Fruit fly (Drosophila melanogaster) whole organism, embryonic: ENCODE data around the gene Jhbp16.

Experiments used
- B-H1 ChIP-seq: fragments of 200-800 bp; sonication (Bioruptor generic); IDR thresholded peaks from 3 replicates; pipeline ENCODE4 v1.3.6; 2022; ENCODE audit warnings: missing biosample characterization, missing genetic modification characterization
- Blimp-1 ChIP-seq: fragments of 200-800 bp; sonication (Bioruptor generic); optimal IDR thresholded peaks from 3 replicates; lab custom pipeline; 2018; ENCODE audit warnings: missing biosample characterization, missing genetic modification characterization, mild to moderate bottlenecking, moderate library complexity, missing genetic modification reagents
- CG1024 ChIP-seq: fragments of 200-800 bp; sonication (Bioruptor generic); IDR thresholded peaks from 2 replicates; pipeline ENCODE4 v1.3.6; 2022; ENCODE audit warnings: missing biosample characterization, missing genetic modification characterization
- CG10565 ChIP-seq: fragments of 200-800 bp; sonication (Bioruptor generic); optimal IDR thresholded peaks from 3 replicates; lab custom pipeline; 2016; ENCODE audit warnings: missing biosample characterization, mild to moderate bottlenecking, missing genetic modification characterization
- CG11504 ChIP-seq: fragments of 200-800 bp; sonication (Bioruptor generic); optimal IDR thresholded peaks from 3 replicates; lab custom pipeline; 2019; ENCODE audit warnings: missing biosample characterization, mild to moderate bottlenecking, missing genetic modification characterization, moderate library complexity
- CG13123 ChIP-seq: fragments of 200-800 bp; sonication (Bioruptor generic); optimal IDR thresholded peaks from 2 replicates; lab custom pipeline; 2016; ENCODE audit warnings: missing biosample characterization, missing genetic modification characterization
- CG13287 ChIP-seq: fragments of 200-800 bp; sonication (Bioruptor generic); IDR thresholded peaks from 2 replicates; pipeline ENCODE4 v1.3.6; 2022; ENCODE audit warnings: missing biosample characterization, missing genetic modification characterization; ENCODE audit not compliant: partially characterized antibody
- CG16863 ChIP-seq: fragments of 200-800 bp; sonication (Bioruptor generic); optimal IDR thresholded peaks from 3 replicates; lab custom pipeline; 2016; ENCODE audit warnings: missing biosample characterization, missing genetic modification characterization
- CG18011 ChIP-seq: fragments of 200-800 bp; sonication (Bioruptor generic); optimal IDR thresholded peaks from 2 replicates; lab custom pipeline; 2017; ENCODE audit warnings: missing biosample characterization, missing genetic modification characterization, mild to moderate bottlenecking, moderate library complexity, missing genotype
- CG30020 ChIP-seq: fragments of 200-800 bp; optimal IDR thresholded peaks from 2 replicates; lab custom pipeline; 2019; ENCODE audit warnings: missing biosample characterization, mild to moderate bottlenecking, missing genetic modification characterization, moderate library complexity
- CG30403 ChIP-seq: fragments of 200-800 bp; sonication (Bioruptor generic); optimal IDR thresholded peaks from 3 replicates; lab custom pipeline; 2016; ENCODE audit warnings: missing biosample characterization, missing genetic modification characterization
- CG8089 ChIP-seq: fragments of 200-800 bp; sonication (Bioruptor generic); optimal IDR thresholded peaks from 3 replicates; lab custom pipeline; 2016; ENCODE audit warnings: missing biosample characterization, missing genetic modification characterization
- CG8478 ChIP-seq: fragments of >200 bp; optimal IDR thresholded peaks from 2 replicates; lab custom pipeline; 2018
- CG8944 ChIP-seq: fragments of 200-800 bp; sonication (Bioruptor generic); optimal IDR thresholded peaks from 3 replicates; lab custom pipeline; 2016; ENCODE audit warnings: missing biosample characterization, missing genetic modification characterization
- CG9817 ChIP-seq: fragments of 200-800 bp; sonication (Bioruptor generic); optimal IDR thresholded peaks from 2 replicates; lab custom pipeline; 2018; ENCODE audit warnings: missing biosample characterization, mild to moderate bottlenecking, missing genetic modification characterization, moderate library complexity
- CG9876 ChIP-seq: fragments of 200-800 bp; sonication (Bioruptor generic); optimal IDR thresholded peaks from 2 replicates; lab custom pipeline; 2016; ENCODE audit warnings: missing biosample characterization, missing genetic modification characterization
- CrebB ChIP-seq: fragments of 200-800 bp; sonication (Bioruptor generic); optimal IDR thresholded peaks from 3 replicates; lab custom pipeline; 2018; ENCODE audit warnings: missing biosample characterization, mild to moderate bottlenecking, missing genetic modification characterization
- ERR ChIP-seq: fragments of 200-800 bp; sonication (Bioruptor generic); optimal IDR thresholded peaks from 2 replicates; lab custom pipeline; 2016; ENCODE audit warnings: missing biosample characterization, missing genetic modification characterization
- H15 ChIP-seq: fragments of 200-800 bp; sonication (Bioruptor generic); IDR thresholded peaks from 3 replicates; pipeline ENCODE4 v1.3.6; 2022; ENCODE audit warnings: missing biosample characterization, missing genetic modification characterization
- HmgZ ChIP-seq: fragments of 200-800 bp; sonication (Bioruptor generic); optimal IDR thresholded peaks from 2 replicates; lab custom pipeline; 2018; ENCODE audit warnings: missing biosample characterization, mild to moderate bottlenecking, missing genetic modification characterization
- Hr39 ChIP-seq: fragments of >200 bp; optimal IDR thresholded peaks from 2 replicates; lab custom pipeline; 2017
- Jarid2 ChIP-seq: fragments of 200-800 bp; sonication (Bioruptor generic); optimal IDR thresholded peaks from 3 replicates; lab custom pipeline; 2017; ENCODE audit warnings: mild to moderate bottlenecking, missing biosample characterization, missing genetic modification reagents, missing genetic modification characterization
- Max ChIP-seq: fragments of 200-800 bp; sonication (Bioruptor generic); optimal IDR thresholded peaks from 2 replicates; lab custom pipeline; 2016; ENCODE audit warnings: missing biosample characterization, mild to moderate bottlenecking, missing genetic modification characterization
- Oli ChIP-seq: fragments of 200-800 bp; sonication (Bioruptor generic); optimal IDR thresholded peaks from 2 replicates; lab custom pipeline; 2018; ENCODE audit warnings: missing biosample characterization, mild to moderate bottlenecking, missing genetic modification characterization, moderate library complexity
- Poxn ChIP-seq: fragments of 200-800 bp; sonication (Bioruptor generic); IDR thresholded peaks from 2 replicates; pipeline ENCODE4 v1.3.6; 2022; ENCODE audit warnings: missing biosample characterization, missing genetic modification characterization
- Sin3A ChIP-seq: fragments of >200 bp; optimal IDR thresholded peaks from 2 replicates; lab custom pipeline; 2018
- Spps ChIP-seq: fragments of 200-800 bp; sonication (Bioruptor generic); optimal IDR thresholded peaks from 2 replicates; lab custom pipeline; 2018; ENCODE audit warnings: missing biosample characterization, mild to moderate bottlenecking, missing genetic modification characterization
- Sry-β ChIP-seq: fragments of 200-800 bp; sonication (Bioruptor generic); optimal IDR thresholded peaks from 2 replicates; lab custom pipeline; 2018; ENCODE audit warnings: missing biosample characterization, mild to moderate bottlenecking, missing genetic modification characterization, moderate library complexity
- ap ChIP-seq: fragments of 200-800 bp; sonication (Bioruptor generic); IDR thresholded peaks from 2 replicates; pipeline ENCODE4 v1.3.6; 2022; ENCODE audit warnings: missing biosample characterization, missing genetic modification characterization
- bcd ChIP-seq: fragments of 200-800 bp; sonication (Bioruptor generic); optimal IDR thresholded peaks from 2 replicates; lab custom pipeline; 2017; ENCODE audit warnings: missing biosample characterization, mild to moderate bottlenecking, missing genetic modification characterization
- chinmo ChIP-seq: fragments of 200-800 bp; sonication (Bioruptor generic); IDR thresholded peaks from 4 replicates; pipeline ENCODE4 v1.3.6; 2022; ENCODE audit warnings: missing biosample characterization, missing genetic modification characterization; ENCODE audit not compliant: partially characterized antibody
- chm ChIP-seq: fragments of 200-800 bp; sonication (Bioruptor generic); IDR thresholded peaks from 2 replicates; pipeline ENCODE4 v1.3.6; 2022; ENCODE audit warnings: missing biosample characterization, missing genetic modification characterization
- chn ChIP-seq: fragments of 200-800 bp; sonication (Bioruptor generic); optimal IDR thresholded peaks from 2 replicates; lab custom pipeline; 2016; ENCODE audit warnings: missing biosample characterization, missing genetic modification characterization
- crc ChIP-seq: fragments of 200-800 bp; sonication (Bioruptor generic); optimal IDR thresholded peaks from 2 replicates; lab custom pipeline; 2016; ENCODE audit warnings: missing biosample characterization, missing genetic modification characterization
- da ChIP-seq: fragments of 200-800 bp; sonication (Bioruptor generic); optimal IDR thresholded peaks from 2 replicates; lab custom pipeline; 2016; ENCODE audit warnings: missing biosample characterization, missing genetic modification characterization
- emc ChIP-seq: fragments of 200-800 bp; sonication (Bioruptor generic); optimal IDR thresholded peaks from 2 replicates; lab custom pipeline; 2016; ENCODE audit warnings: missing biosample characterization, missing genetic modification characterization
- gce ChIP-seq: fragments of 200-800 bp; sonication (Bioruptor generic); IDR thresholded peaks from 3 replicates; pipeline ENCODE4 v1.3.6; 2022; ENCODE audit warnings: missing biosample characterization, missing genetic modification characterization
- grn ChIP-seq: fragments of 200-800 bp; sonication (Bioruptor generic); optimal IDR thresholded peaks from 3 replicates; lab custom pipeline; 2017; ENCODE audit warnings: missing biosample characterization, missing genetic modification characterization
- gt ChIP-seq: fragments of 200-800 bp; sonication (Bioruptor generic); IDR thresholded peaks from 2 replicates; pipeline ENCODE4 v1.3.6; 2022; ENCODE audit warnings: missing biosample characterization, missing genetic modification characterization
- kni ChIP-seq: fragments of 200-800 bp; sonication (Bioruptor generic); optimal IDR thresholded peaks from 3 replicates; lab custom pipeline; 2017; ENCODE audit warnings: mild to moderate bottlenecking, missing biosample characterization, missing genetic modification reagents, missing genetic modification characterization
- lmd ChIP-seq: fragments of 200-800 bp; sonication (Bioruptor generic); IDR thresholded peaks from 2 replicates; pipeline ENCODE4 v1.3.6; 2022; ENCODE audit warnings: missing biosample characterization, missing genetic modification characterization
- lola ChIP-seq, 3 experiments: fragments of >200 bp in 2 of 3; fragments of 200-800 bp in 1 of 3; sonication (Bioruptor generic) in 1 of 3; optimal IDR thresholded peaks; 2 replicates each; lab custom pipeline; 2017 to 2019; ENCODE audit warnings: missing biosample characterization in 3 of 3, missing genetic modification characterization in 3 of 3, mild to moderate bottlenecking in 1 of 3, moderate library complexity in 1 of 3
- nerfin-1 ChIP-seq: fragments of 200-800 bp; sonication (Bioruptor generic); optimal IDR thresholded peaks from 3 replicates; lab custom pipeline; 2019; ENCODE audit warnings: missing biosample characterization, mild to moderate bottlenecking, missing genetic modification characterization, moderate library complexity
- so ChIP-seq: fragments of 200-800 bp; sonication (Bioruptor generic); IDR thresholded peaks from 3 replicates; pipeline ENCODE4 v1.3.6; 2022; ENCODE audit warnings: missing biosample characterization, missing genetic modification characterization
- sr ChIP-seq: fragments of 200-800 bp; sonication (Bioruptor generic); IDR thresholded peaks from 3 replicates; pipeline ENCODE4 v1.3.6; 2022; ENCODE audit warnings: missing biosample characterization, missing genetic modification characterization
- stwl ChIP-seq: fragments of 200-800 bp; sonication (Bioruptor generic); optimal IDR thresholded peaks from 3 replicates; lab custom pipeline; 2018; ENCODE audit warnings: missing biosample characterization, mild to moderate bottlenecking, missing genetic modification characterization, moderate library complexity
- tll ChIP-seq, 2 experiments: fragments of 200-800 bp in 1 of 2; fragments of >200 bp in 1 of 2; sonication (Bioruptor generic) in 1 of 2; optimal IDR thresholded peaks; 2 replicates each; lab custom pipeline; 2017 to 2019; ENCODE audit warnings: missing biosample characterization in 2 of 2, missing genetic modification characterization in 2 of 2, mild to moderate bottlenecking in 1 of 2, moderate library complexity in 1 of 2
- tup ChIP-seq: fragments of 200-800 bp; sonication (Bioruptor generic); optimal IDR thresholded peaks from 2 replicates; lab custom pipeline; 2016; ENCODE audit warnings: missing biosample characterization, mild to moderate bottlenecking, missing genetic modification characterization, moderate library complexity
- usp ChIP-seq: fragments of >200 bp; optimal IDR thresholded peaks from 2 replicates; lab custom pipeline; 2017; ENCODE audit warnings: missing biosample characterization, missing genetic modification characterization
- wdn ChIP-seq: fragments of 200-800 bp; sonication (Bioruptor generic); IDR thresholded peaks from 2 replicates; pipeline ENCODE4 v1.3.6; 2022; ENCODE audit warnings: missing biosample characterization, missing genetic modification characterization
- wor ChIP-seq: fragments of 200-800 bp; sonication (Bioruptor generic); IDR thresholded peaks from 2 replicates; pipeline ENCODE4 v1.3.6; 2022; ENCODE audit warnings: missing biosample characterization, missing genetic modification characterization

Jhbp16 gene

dm6 chr3R:21629373-21630145 lies 34.6 kb upstream of the Jhbp16 start (continued):
- TF ChIP-seq gce (no peak), grn (GFP tag; lab: Kevin White, UChicago) (no peak), Blimp-1 (GFP tag; lab: Kevin White, UChicago) (peak; percentile 5), bcd (peak; percentile 30), B-H1 (no peak), tup (GFP tag; lab: Kevin White, UChicago) (no peak), CG1024 (GFP tag; lab: Robert Waterston, UW) (no peak), gt (GFP tag; lab: Robert Waterston, UW) (no peak), Oli (tag; lab: Kevin White, UChicago) (no peak), CG8089 (GFP tag; lab: Kevin White, UChicago) (no peak), lmd (no peak), CG30020 (no peak), H15 (no peak), Sry-β (GFP tag; lab: Kevin White, UChicago) (peak; percentile 5), usp (no peak), CG8944 (no peak), CG30403 (no peak), Jarid2 (GFP tag; lab: Kevin White, UChicago) (no peak), crc (GFP tag; lab: Kevin White, UChicago) (no peak), sr (GFP tag; lab: Robert Waterston, UW) (0 out of 3 replicates have a peak, but pooled peaks have one; percentile 20), da (GFP tag; lab: Kevin White, UChicago) (no peak), CG9876 (GFP tag; lab: Kevin White, UChicago) (no peak), CG9817 (no peak), kni (peak; percentile 95), nerfin-1 (no peak), CG16863 (GFP tag; lab: Kevin White, UChicago) (no peak), Hr39 (lab: Kevin White, UChicago) (no peak), Max (GFP tag; lab: Kevin White, UChicago) (no peak), chm (GFP tag; lab: Robert Waterston, UW) (peak; percentile 53; the same call in 1 of the 2 replicates), wor (GFP tag; lab: Robert Waterston, UW) (no peak), ap (GFP tag; lab: Robert Waterston, UW) (0 out of 2 replicates have a peak, but pooled peaks have one; percentile 11), HmgZ (tag; lab: Kevin White, UChicago) (peak; percentile 59), CG8478 (lab: Kevin White, UChicago) (no peak), CG11504 (tag; lab: Kevin White, UChicago) (peak; percentile 22), Poxn (GFP tag; lab: Robert Waterston, UW) (no peak), so (no peak), Sin3A (lab: Kevin White, UChicago) (no peak), CG10565 (GFP tag; lab: Kevin White, UChicago) (no peak), tll (GFP tag; optimal IDR thresholded peaks at IDR 0.05; lab: Kevin White, UChicago) (no peak), Spps (tag; lab: Kevin White, UChicago) (no peak), emc (GFP tag; lab: Kevin White, UChicago) (no peak), CG18011 (GFP tag; lab: Kevin White, UChicago) (no peak), wdn (no peak), lola (GFP tag; optimal IDR thresholded peaks at IDR 0.05; lab: Kevin White, UChicago) (no peak), chinmo (no peak; the same call in 3 of the 4 replicates), CG13287 (GFP tag; lab: Robert Waterston, UW) (no peak), ERR (GFP tag; lab: Kevin White, UChicago) (no peak), CrebB (tag; lab: Kevin White, UChicago) (peak; percentile 36), stwl (tag; lab: Kevin White, UChicago) (no peak), CG13123 (no peak), chn (no peak)
